Worm (Caenorhabditis elegans): Measurements from ENCODE around the gene selt-1.1.

ce11 chrX:11509547-11509946 is 36.7 kb downstream of the selt-1.1 start:
- no peak for TF ChIP-seq W03F9.2 (tag; optimal IDR thresholded peaks at IDR 0.05)
- no peak for TF ChIP-seq him-1 (tag; optimal IDR thresholded peaks at IDR 0.05)
- TF ChIP-seq dao-5 (tag; optimal IDR thresholded peaks at IDR 0.05), result no peak

All from whole organism, L4/young adult.